Worm (Caenorhabditis elegans): ENCODE measurements around the gene R04D3.2.

R04D3.2 gene

ce11 chrX:13306869-13307446 lies 20.5 kb upstream of the R04D3.2 start:
- no peak for TF ChIP-seq unc-62 (GFP tag; optimal IDR thresholded peaks at IDR 0.05)

ce11 chrX:13305779-13306178 lies 19.3 kb upstream of the R04D3.2 start, which contains the start of gene srd-43:
srd-43 (minus strand) TSS chrX:13305844.
- no peak for TF ChIP-seq unc-62 (GFP tag; optimal IDR thresholded peaks at IDR 0.05)

ce11 chrX:13303357-13303756 lies 16.9 kb upstream of the R04D3.2 start, which contains the start of gene srd-42:
srd-42 (minus strand) TSS chrX:13303457.
- TF ChIP-seq unc-62 (GFP tag; optimal IDR thresholded peaks at IDR 0.05): no peak

ce11 chrX:13300503-13300902 lies 14.1 kb upstream of the R04D3.2 start, which contains the start of gene srd-39:
srd-39 (minus strand) TSS chrX:13300603.
- no peak for TF ChIP-seq unc-62 (GFP tag; optimal IDR thresholded peaks at IDR 0.05)

- no peak for TF ChIP-seq unc-62 (GFP tag; optimal IDR thresholded peaks at IDR 0.05)
Measured at ce11 chrX:13294669-13295068, 8.2 kb upstream of the R04D3.2 start, which contains the start of gene srd-36. srd-36 (minus strand) TSS chrX:13294769.

- TF ChIP-seq unc-62 (GFP tag; optimal IDR thresholded peaks at IDR 0.05): no peak
Measured at ce11 chrX:13293023-13293422, 6.6 kb upstream of the R04D3.2 start.

ce11 chrX:13291506-13291905 lies 5.1 kb upstream of the R04D3.2 start, which contains the start of gene srd-38:
srd-38 (plus strand) TSS chrX:13291806.
- TF ChIP-seq unc-62 (GFP tag; optimal IDR thresholded peaks at IDR 0.05): no peak

- no peak for TF ChIP-seq unc-62 (GFP tag; optimal IDR thresholded peaks at IDR 0.05)
Measured at ce11 chrX:13290531-13290930, 4.1 kb upstream of the R04D3.2 start, which contains the start of gene R04D3.3. R04D3.3 (minus strand) TSS chrX:13290631.

ce11 chrX:13288715-13289114 lies 2.3 kb upstream of the R04D3.2 start, which contains the start of gene R04D3.4:
R04D3.4 (minus strand) TSS chrX:13288815.
- no peak for TF ChIP-seq unc-62 (GFP tag; optimal IDR thresholded peaks at IDR 0.05)

ce11 chrX:13284618-13285017 lies 1.8 kb downstream of the R04D3.2 start:
- no peak for TF ChIP-seq unc-62 (GFP tag; optimal IDR thresholded peaks at IDR 0.05)

ce11 chrX:13284091-13284490 lies 2.3 kb downstream of the R04D3.2 start, which contains the start of gene cyp-14A4:
cyp-14A4 (minus strand) TSS chrX:13284197.
- TF ChIP-seq unc-62 (GFP tag; optimal IDR thresholded peaks at IDR 0.05): no peak

- TF ChIP-seq unc-62 (GFP tag; optimal IDR thresholded peaks at IDR 0.05): no peak
Measured at ce11 chrX:13283462-13283861, 3.0 kb downstream of the R04D3.2 start.

ce11 chrX:13278876-13279275 lies 7.6 kb downstream of the R04D3.2 start, which contains the start of gene phf-33:
phf-33 (minus strand) TSS chrX:13278976.
- TF ChIP-seq unc-62 (GFP tag; optimal IDR thresholded peaks at IDR 0.05): no peak

- no peak for TF ChIP-seq unc-62 (GFP tag; optimal IDR thresholded peaks at IDR 0.05)
Measured at ce11 chrX:13274102-13274501, 12.3 kb downstream of the R04D3.2 start, which contains the start of gene cyp-14A3. cyp-14A3 (minus strand) TSS chrX:13274202.

ce11 chrX:13269586-13269985 lies 16.8 kb downstream of the R04D3.2 start, which contains the start of gene cyp-14A2:
cyp-14A2 (minus strand) TSS chrX:13269686.
- no peak for TF ChIP-seq unc-62 (GFP tag; optimal IDR thresholded peaks at IDR 0.05)

ce11 chrX:13267230-13267629 lies 19.2 kb downstream of the R04D3.2 start, which contains the start of gene cyp-14A1:
cyp-14A1 (minus strand) TSS chrX:13267355.
- no peak for TF ChIP-seq unc-62 (GFP tag; optimal IDR thresholded peaks at IDR 0.05)

ce11 chrX:13264550-13264949 lies 21.9 kb downstream of the R04D3.2 start:
- no peak for TF ChIP-seq unc-62 (GFP tag; optimal IDR thresholded peaks at IDR 0.05)

All from whole organism, dauer.